Worm (Caenorhabditis elegans) whole organism, L4/young adult: ENCODE measurements around the gene cct-2.

ENCODE experiments used
- W03F9.2 ChIP-seq: fragments of 150-350 bp; optimal IDR thresholded peaks from 2 replicates; lab custom pipeline; 2014; ENCODE audit warnings: missing biosample characterization, missing genetic modification characterization
- dao-5 ChIP-seq: sonication (generic microtip); optimal IDR thresholded peaks from 2 replicates; lab custom pipeline; 2016; ENCODE audit warnings: missing genotype, missing genetic modification characterization, moderate library complexity, missing compliant biosample characterization
- him-1 ChIP-seq: sonication (generic microtip); optimal IDR thresholded peaks from 2 replicates; lab custom pipeline; 2016; ENCODE audit warnings: missing genotype, missing genetic modification reagents, missing genetic modification characterization, missing compliant biosample characterization

DNA sequence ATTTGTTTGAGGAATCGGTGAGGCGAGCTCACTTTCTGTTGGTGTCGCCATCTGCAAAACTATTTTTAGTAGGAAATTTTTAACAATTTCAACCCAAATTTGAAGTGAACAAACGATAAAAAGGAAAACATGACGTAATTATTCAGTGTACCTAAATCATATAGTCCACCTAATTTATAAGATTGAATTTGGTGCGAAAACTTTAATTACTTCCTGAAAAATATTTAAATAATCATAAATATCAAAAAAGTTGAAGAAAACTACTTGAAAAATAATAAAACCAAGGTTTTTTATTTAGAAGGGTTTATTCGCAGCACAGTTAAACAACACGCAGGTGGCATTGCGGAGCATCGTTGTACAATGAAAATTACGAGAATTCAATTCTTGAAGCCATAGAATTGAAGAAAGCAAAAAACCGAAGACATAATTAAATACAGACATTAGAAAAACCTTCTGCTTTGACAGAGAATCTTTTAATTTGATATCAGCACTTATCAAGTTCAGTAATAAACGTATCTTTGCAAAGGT, 46.0 kb downstream of the cct-2 start, which contains the start of gene tomm-40:
- TF ChIP-seq W03F9.2, result no peak
- TF ChIP-seq him-1, result no peak
- no peak for TF ChIP-seq dao-5 (tag; lab: Kevin White, UChicago)
